Fruit fly (Drosophila melanogaster) whole organism, embryonic: ENCODE data around the gene CG7943.

ENCODE experiments used
- CG10462 ChIP-seq: fragments of 200-800 bp; sonication (Bioruptor generic); optimal IDR thresholded peaks from 2 replicates; lab custom pipeline; 2016; ENCODE audit warnings: missing biosample characterization, missing genetic modification characterization
- CG10959 ChIP-seq: fragments of 200-800 bp; sonication (Bioruptor generic); IDR thresholded peaks from 2 replicates; pipeline ENCODE4 v1.3.6; 2022; ENCODE audit warnings: missing biosample characterization, missing genetic modification characterization
- CG11456 ChIP-seq: fragments of 200-800 bp; sonication (Bioruptor generic); IDR thresholded peaks from 3 replicates; pipeline ENCODE4 v1.3.6; 2022; ENCODE audit warnings: missing biosample characterization, missing genetic modification characterization
- CG11696 ChIP-seq: fragments of 200-800 bp; sonication (Bioruptor generic); IDR thresholded peaks from 2 replicates; pipeline ENCODE4 v1.3.6; 2022; ENCODE audit warnings: missing biosample characterization, missing genetic modification characterization
- CG15514 ChIP-seq: fragments of 200-800 bp; sonication (Bioruptor generic); optimal IDR thresholded peaks from 3 replicates; lab custom pipeline; 2017; ENCODE audit warnings: missing biosample characterization, missing genetic modification characterization, mild to moderate bottlenecking, moderate library complexity, missing genetic modification reagents
- CG1647 ChIP-seq: fragments of 200-800 bp; sonication (Bioruptor generic); optimal IDR thresholded peaks from 3 replicates; lab custom pipeline; 2016; ENCODE audit warnings: missing biosample characterization, missing genetic modification characterization
- CG18599 ChIP-seq: fragments of 200-800 bp; sonication (Bioruptor generic); optimal IDR thresholded peaks from 3 replicates; lab custom pipeline; 2017; ENCODE audit warnings: missing biosample characterization, missing genetic modification characterization, mild to moderate bottlenecking, moderate library complexity, missing genetic modification reagents
- CG2116 ChIP-seq: fragments of 200-800 bp; sonication (Bioruptor generic); optimal IDR thresholded peaks from 3 replicates; lab custom pipeline; 2018; ENCODE audit warnings: missing biosample characterization, mild to moderate bottlenecking, missing genetic modification characterization
- CG30403 ChIP-seq: fragments of 200-800 bp; sonication (Bioruptor generic); optimal IDR thresholded peaks from 3 replicates; lab custom pipeline; 2016; ENCODE audit warnings: missing biosample characterization, missing genetic modification characterization
- CG31224 ChIP-seq: fragments of 200-800 bp; sonication (Bioruptor generic); IDR thresholded peaks from 2 replicates; pipeline ENCODE4 v1.3.6; 2022; ENCODE audit warnings: missing biosample characterization, missing genetic modification characterization
- CG4328 ChIP-seq: fragments of 200-800 bp; sonication (Bioruptor generic); optimal IDR thresholded peaks from 3 replicates; lab custom pipeline; 2017; ENCODE audit warnings: missing biosample characterization, missing genetic modification reagents, missing genetic modification characterization
- CG6765 ChIP-seq: fragments of 200-800 bp; sonication (Bioruptor generic); optimal IDR thresholded peaks from 3 replicates; lab custom pipeline; 2017; ENCODE audit warnings: missing biosample characterization, mild to moderate bottlenecking, missing genetic modification characterization
- CG7271 ChIP-seq: fragments of 200-800 bp; sonication (Bioruptor generic); optimal IDR thresholded peaks from 2 replicates; lab custom pipeline; 2018; ENCODE audit warnings: missing biosample characterization, mild to moderate bottlenecking, missing genetic modification characterization, moderate library complexity
- CG7357 ChIP-seq: fragments of 200-800 bp; sonication (Bioruptor generic); IDR thresholded peaks from 3 replicates; pipeline ENCODE4 v1.3.6; 2022; ENCODE audit warnings: missing biosample characterization, missing genetic modification characterization
- CG8290 ChIP-seq, 3 experiments: fragments of 200-800 bp; sonication (Bioruptor generic); optimal IDR thresholded peaks; 2 replicates each; lab custom pipeline; 2016 to 2019; ENCODE audit warnings: missing biosample characterization in 3 of 3, missing genetic modification characterization in 3 of 3, mild to moderate bottlenecking in 2 of 3, moderate library complexity in 1 of 3
- CG9215 ChIP-seq: fragments of 200-800 bp; sonication (Bioruptor generic); IDR thresholded peaks from 2 replicates; pipeline ENCODE4 v1.3.6; 2022; ENCODE audit warnings: missing biosample characterization, missing genetic modification characterization
- CG9876 ChIP-seq: fragments of 200-800 bp; sonication (Bioruptor generic); optimal IDR thresholded peaks from 2 replicates; lab custom pipeline; 2016; ENCODE audit warnings: missing biosample characterization, missing genetic modification characterization
- CHES-1-like ChIP-seq: fragments of 200-800 bp; sonication (Bioruptor generic); optimal IDR thresholded peaks from 2 replicates; lab custom pipeline; 2016; ENCODE audit warnings: missing biosample characterization, missing genetic modification characterization
- CoRest ChIP-seq: fragments of 200-800 bp; sonication (Bioruptor generic); optimal IDR thresholded peaks from 3 replicates; lab custom pipeline; 2018; ENCODE audit warnings: missing biosample characterization, mild to moderate bottlenecking, missing genetic modification characterization, moderate library complexity
- Doc2 ChIP-seq: fragments of 200-800 bp; sonication (Bioruptor generic); IDR thresholded peaks from 2 replicates; pipeline ENCODE4 v1.3.6; 2022; ENCODE audit warnings: missing biosample characterization, missing genetic modification characterization
- Gug ChIP-seq: fragments of 200-800 bp; sonication (Bioruptor generic); IDR thresholded peaks from 4 replicates; pipeline ENCODE4 v1.3.6; 2022; ENCODE audit warnings: missing biosample characterization, missing genetic modification characterization
- HLH4C ChIP-seq: fragments of 200-800 bp; sonication (Bioruptor generic); IDR thresholded peaks from 3 replicates; pipeline ENCODE4 v1.3.6; 2022; ENCODE audit warnings: missing biosample characterization, missing genetic modification characterization; ENCODE audit not compliant: partially characterized antibody
- MBD-R2 ChIP-seq: fragments of 200-800 bp; sonication (Bioruptor generic); IDR thresholded peaks from 2 replicates; pipeline ENCODE4 v1.3.6; 2022; ENCODE audit warnings: missing biosample characterization, missing genetic modification characterization
- Mrtf ChIP-seq: fragments of 200-800 bp; sonication (Bioruptor generic); IDR thresholded peaks from 3 replicates; pipeline ENCODE4 v1.3.6; 2022; ENCODE audit warnings: missing biosample characterization, missing genetic modification characterization
- NK7.1 ChIP-seq: fragments of 200-800 bp; sonication (Bioruptor generic); optimal IDR thresholded peaks from 3 replicates; lab custom pipeline; 2016; ENCODE audit warnings: missing biosample characterization, missing genetic modification characterization
- Nf-YC ChIP-seq: fragments of 200-800 bp; optimal IDR thresholded peaks from 3 replicates; lab custom pipeline; 2019; ENCODE audit warnings: missing biosample characterization, mild to moderate bottlenecking, missing genetic modification characterization, moderate library complexity
- Oaz ChIP-seq: fragments of 200-800 bp; sonication (Bioruptor generic); IDR thresholded peaks from 2 replicates; pipeline ENCODE4 v1.3.6; 2022; ENCODE audit warnings: missing biosample characterization, missing genetic modification characterization
- Opbp ChIP-seq: fragments of 200-800 bp; sonication (Bioruptor generic); IDR thresholded peaks from 3 replicates; pipeline ENCODE4 v1.3.6; 2022; ENCODE audit warnings: missing biosample characterization, missing genetic modification characterization; ENCODE audit not compliant: partially characterized antibody
- Trl ChIP-seq, 3 experiments: fragments of >200 bp in 2 of 3; fragments of 200-800 bp in 1 of 3; sonication (Bioruptor generic) in 1 of 3; optimal IDR thresholded peaks; 2 replicates in 1 of 3; 3 replicates in 2 of 3; lab custom pipeline; 2016 to 2017; ENCODE audit warnings: missing biosample characterization in 1 of 3, missing genetic modification characterization in 1 of 3
- ara ChIP-seq: fragments of 200-800 bp; sonication (Bioruptor generic); IDR thresholded peaks from 2 replicates; pipeline ENCODE4 v1.3.6; 2022; ENCODE audit warnings: missing biosample characterization, missing genetic modification characterization
- cg ChIP-seq: fragments of 200-800 bp; sonication (Bioruptor generic); optimal IDR thresholded peaks from 3 replicates; lab custom pipeline; 2019; ENCODE audit warnings: missing biosample characterization, mild to moderate bottlenecking, missing genetic modification characterization, moderate library complexity
- croc ChIP-seq: fragments of 200-800 bp; sonication (Bioruptor generic); conservative IDR thresholded peaks from 3 replicates; pipeline ENCODE4 v1.3.6; 2022; ENCODE audit warnings: missing biosample characterization, missing genetic modification characterization
- danr ChIP-seq: fragments of 200-800 bp; sonication (Bioruptor generic); IDR thresholded peaks from 2 replicates; pipeline ENCODE4 v1.3.6; 2022; ENCODE audit warnings: missing biosample characterization, missing genetic modification characterization
- eve ChIP-seq, 2 experiments: fragments of >200 bp; optimal IDR thresholded peaks; 2 replicates each; lab custom pipeline; 2017; ENCODE audit warnings: missing biosample characterization in 2 of 2, missing genetic modification characterization in 2 of 2
- exex ChIP-seq: fragments of 200-800 bp; sonication (Bioruptor generic); optimal IDR thresholded peaks from 4 replicates; lab custom pipeline; 2018; ENCODE audit warnings: missing biosample characterization, mild to moderate bottlenecking, missing genetic modification characterization, moderate library complexity
- hth ChIP-seq: fragments of >200 bp; optimal IDR thresholded peaks from 2 replicates; lab custom pipeline; 2017; ENCODE audit warnings: inconsistent platforms
- mam ChIP-seq: fragments of 200-800 bp; sonication (Bioruptor generic); optimal IDR thresholded peaks from 3 replicates; lab custom pipeline; 2016; ENCODE audit warnings: missing biosample characterization, missing genetic modification characterization
- nau ChIP-seq: fragments of 200-800 bp; sonication (Bioruptor generic); optimal IDR thresholded peaks from 3 replicates; lab custom pipeline; 2017; ENCODE audit warnings: missing biosample characterization, mild to moderate bottlenecking, missing genetic modification characterization, missing genetic modification reagents
- nerfin-2 ChIP-seq: fragments of 200-800 bp; sonication (Bioruptor generic); IDR thresholded peaks from 2 replicates; pipeline ENCODE4 v1.3.6; 2022; ENCODE audit warnings: missing biosample characterization, missing genetic modification characterization; ENCODE audit not compliant: partially characterized antibody
- pb ChIP-seq: fragments of 200-800 bp; sonication (Bioruptor generic); optimal IDR thresholded peaks from 3 replicates; lab custom pipeline; 2016; ENCODE audit warnings: missing biosample characterization, missing genetic modification characterization
- scrt ChIP-seq: fragments of 200-800 bp; sonication (Bioruptor generic); optimal IDR thresholded peaks from 2 replicates; lab custom pipeline; 2018; ENCODE audit warnings: missing biosample characterization, mild to moderate bottlenecking, missing genetic modification characterization, moderate library complexity
- slou ChIP-seq: fragments of 200-800 bp; sonication (Bioruptor generic); optimal IDR thresholded peaks from 3 replicates; lab custom pipeline; 2016; ENCODE audit warnings: missing biosample characterization, missing genetic modification characterization
- sna ChIP-seq: fragments of 200-800 bp; sonication (Bioruptor generic); IDR thresholded peaks from 2 replicates; pipeline ENCODE4 v1.3.6; 2022; ENCODE audit warnings: missing biosample characterization, missing genetic modification characterization; ENCODE audit not compliant: partially characterized antibody
- sug ChIP-seq: fragments of 200-800 bp; optimal IDR thresholded peaks from 2 replicates; lab custom pipeline; 2019; ENCODE audit warnings: missing biosample characterization, mild to moderate bottlenecking, missing genetic modification characterization, moderate library complexity

Gene CG7943

dm6 chr3R:30092700-30093044, 46.4 kb downstream of the CG7943 start (continued):
- TF ChIP-seq CG10959 (peak; percentile 81), CG7271 (no peak), nerfin-2 (GFP tag; lab: Robert Waterston, UW) (no peak), mam (peak; percentile 89), CG7357 (GFP tag; lab: Robert Waterston, UW) (peak; percentile 78), CG6765 (GFP tag; lab: Kevin White, UChicago) (peak; percentile 48), CG31224 (GFP tag; lab: Robert Waterston, UW) (peak; percentile 72), CG10462 (peak; percentile 46), CG4328 (GFP tag; lab: Kevin White, UChicago) (peak; percentile 60), NK7.1 (peak; percentile 71), HLH4C (GFP tag; lab: Robert Waterston, UW) (no peak), croc (GFP tag; lab: Robert Waterston, UW) (peak; percentile 60; the same call in 2 of the 3 replicates), eve (GFP tag; optimal IDR thresholded peaks at IDR 0.05; lab: Kevin White, UChicago) (peak in 1 of 2 experiments; percentile 76), MBD-R2 (peak; percentile 59; the same call in 1 of the 2 replicates), CG18599 (peak; percentile 93), ara (GFP tag; lab: Robert Waterston, UW) (peak; percentile 85), Opbp (GFP tag; lab: Robert Waterston, UW) (no peak), CG30403 (GFP tag; lab: Kevin White, UChicago) (peak; percentile 90), Mrtf (peak; percentile 82), exex (peak; percentile 48), CG8290 (GFP tag; optimal IDR thresholded peaks at IDR 0.05; lab: Kevin White, UChicago) (peak; percentile 37), CG8290 (tag; optimal IDR thresholded peaks at IDR 0.05; lab: Kevin White, UChicago) (peak in 1 of 2 experiments; percentile 90), pb (GFP tag; lab: Kevin White, UChicago) (peak; percentile 86), CG11696 (GFP tag; lab: Robert Waterston, UW) (peak; percentile 51), Trl (optimal IDR thresholded peaks at IDR 0.05; lab: Kevin White, UChicago) (no peak), Trl (GFP tag; optimal IDR thresholded peaks at IDR 0.05; lab: Kevin White, UChicago) (peak; percentile 86), CG9215 (GFP tag; lab: Robert Waterston, UW) (peak; percentile 85), CoRest (tag; lab: Kevin White, UChicago) (peak; percentile 87), Doc2 (GFP tag; lab: Robert Waterston, UW) (peak; percentile 62), Oaz (peak; percentile 73)

dm6 chr3R:30095381-30095780, 49.1 kb downstream of the CG7943 start:
- TF ChIP-seq nau (GFP tag; lab: Kevin White, UChicago) (no peak), CHES-1-like (GFP tag; lab: Kevin White, UChicago) (no peak), scrt (no peak), CG9876 (GFP tag; lab: Kevin White, UChicago) (no peak), Gug (GFP tag; lab: Robert Waterston, UW) (no peak), danr (GFP tag; lab: Robert Waterston, UW) (no peak), Nf-YC (tag; lab: Kevin White, UChicago) (no peak), CG15514 (no peak), sug (no peak), cg (GFP tag; lab: Kevin White, UChicago) (no peak), hth (no peak), CG1647 (no peak), sna (GFP tag; lab: Robert Waterston, UW) (no peak), CG2116 (GFP tag; lab: Kevin White, UChicago) (no peak), slou (GFP tag; lab: Kevin White, UChicago) (no peak), CG4328 (GFP tag; lab: Kevin White, UChicago) (no peak), CG11456 (no peak)
